Worm (Caenorhabditis elegans) whole organism, early embryonic: Measurements from ENCODE around the gene mca-2.
"Not testable (repeated sequence)": the region's sequence is repeated elsewhere in the genome, so short reads cannot be mapped to it uniquely, and the experiment has no call there.

ENCODE experiments used
- F13C5.2 ChIP-seq: sonication (generic microtip); optimal IDR thresholded peaks from 2 replicates; lab custom pipeline; 2017; ENCODE audit warnings: mild to moderate bottlenecking, missing genetic modification characterization, inconsistent platforms, missing compliant biosample characterization
- aly-1 ChIP-seq: sonication (generic microtip); optimal IDR thresholded peaks from 2 replicates; lab custom pipeline; 2016; ENCODE audit warnings: missing genetic modification characterization, missing compliant biosample characterization
- flt-1 ChIP-seq: fragments of 200-800 bp; sonication (Bioruptor generic); IDR thresholded peaks from 2 replicates; pipeline ENCODE4 v1.3.6; 2022; ENCODE audit warnings: missing genetic modification characterization, missing compliant biosample characterization
- hmbx-1 ChIP-seq: sonication (generic microtip); optimal IDR thresholded peaks from 2 replicates; lab custom pipeline; 2016; ENCODE audit warnings: mild to moderate bottlenecking, missing genetic modification characterization, missing compliant biosample characterization

ce11 chrIV:2135880-2136279 is 52.0 kb downstream of the mca-2 start:
- TF ChIP-seq hmbx-1 (tag; lab: Kevin White, UChicago); aly-1; F13C5.2 (tag; lab: Kevin White, UChicago); flt-1 (GFP tag; lab: Robert Waterston, UW): not testable (repeated sequence)
